Worm (Caenorhabditis elegans): ENCODE results near the gene fbxb-55.

The fbxb-55 gene

DNA sequence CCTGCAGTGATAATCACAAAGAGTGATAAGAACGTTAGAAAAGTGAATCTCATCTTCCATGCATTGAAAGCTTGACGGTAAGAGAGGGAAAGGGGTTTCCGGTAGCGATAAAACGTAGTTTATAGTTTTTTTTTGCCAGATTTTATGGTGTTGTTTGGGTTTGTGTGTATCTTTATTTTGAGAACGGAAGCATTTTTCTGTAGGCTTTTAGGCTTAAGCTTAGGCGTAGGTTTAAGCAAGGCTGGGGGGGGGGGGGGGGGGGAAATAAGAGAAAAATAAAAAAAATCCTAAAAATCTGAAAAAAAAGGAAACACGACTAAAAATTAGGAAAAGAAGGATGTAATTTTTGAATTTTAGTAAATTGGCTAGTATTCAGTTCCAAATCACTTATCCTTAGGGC is 10.3 kb downstream of the fbxb-55 start, which contains the start of gene C35B1.8:
TSS of gene C35B1.8 (minus strand) at position 101 of the 400 bp plus-strand sequence.
- TF ChIP-seq lsy-2 (tag; optimal IDR thresholded peaks at IDR 0.05): no peak

DNA sequence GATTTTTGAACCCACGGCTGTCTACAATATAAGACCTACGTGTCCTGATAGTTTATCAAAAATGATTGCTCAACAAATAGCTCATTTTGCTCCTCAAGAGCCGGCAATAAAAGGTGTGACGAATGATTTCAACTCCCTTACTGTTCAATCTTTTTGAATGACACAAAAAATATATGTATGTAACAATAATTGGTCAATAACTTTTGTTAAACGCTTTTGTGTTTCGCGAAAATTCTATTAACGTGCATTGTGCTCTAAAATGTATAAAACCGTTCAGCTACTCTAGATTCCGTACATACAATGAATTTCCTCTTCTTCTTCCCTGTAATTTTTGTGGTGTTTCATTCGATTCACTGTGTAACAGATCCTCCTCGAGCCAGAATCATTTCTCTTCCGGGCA is 10.9 kb downstream of the fbxb-55 start, which contains the start of gene C35B1.4:
TSS of gene C35B1.4 (plus strand) at position 301 of the 400 bp plus-strand sequence.
- TF ChIP-seq dmd-4 (tag; optimal IDR thresholded peaks at IDR 0.05) (no peak), ZK546.5 (tag; optimal IDR thresholded peaks at IDR 0.05) (no peak), ceh-82 (tag; optimal IDR thresholded peaks at IDR 0.05) (no peak), sma-9 (GFP tag; optimal IDR thresholded peaks at IDR 0.05) (no peak), sma-9 (tag; optimal IDR thresholded peaks at IDR 0.05) (no peak), Y55F3AM.14 (GFP tag; optimal IDR thresholded peaks at IDR 0.05) (no peak), fos-1 (tag; optimal IDR thresholded peaks at IDR 0.05) (no peak), zag-1 (tag; optimal IDR thresholded peaks at IDR 0.05) (no peak), lsy-2 (tag; optimal IDR thresholded peaks at IDR 0.05) (no peak), gmeb-1 (tag; optimal IDR thresholded peaks at IDR 0.05) (no peak), ztf-1 (GFP tag; conservative IDR thresholded peaks at IDR 0.05) (no peak), R02D3.7 (tag; optimal IDR thresholded peaks at IDR 0.05) (no peak), nhr-237 (tag; optimal IDR thresholded peaks at IDR 0.05) (no peak), nhr-23 (tag; optimal IDR thresholded peaks at IDR 0.05) (no peak), elt-1 (tag; optimal IDR thresholded peaks at IDR 0.05) (no peak), egl-27 (tag; optimal IDR thresholded peaks at IDR 0.05) (no peak), ceh-16 (tag; optimal IDR thresholded peaks at IDR 0.05) (no peak), snpc-4 (tag; optimal IDR thresholded peaks at IDR 0.05) (no peak), ama-1 (optimal IDR thresholded peaks at IDR 0.05) (no peak), blmp-1 (tag; optimal IDR thresholded peaks at IDR 0.05; ENCODE audit: insufficient read depth) (no peak)

ce11 chrIV:4080846-4081245 is 12.3 kb downstream of the fbxb-55 start, which contains the start of the genes C35B1.9 and C35B1.3:
Gene C35B1.9 (minus strand): TSS chrIV:4080946.
Gene C35B1.3 (plus strand): TSS chrIV:4081151.
- TF ChIP-seq mdl-1 (tag; optimal IDR thresholded peaks at IDR 0.05) (no peak), nhr-25 (tag; optimal IDR thresholded peaks at IDR 0.05) (no peak), ceh-82 (tag; optimal IDR thresholded peaks at IDR 0.05) (no peak), sma-9 (GFP tag; optimal IDR thresholded peaks at IDR 0.05) (no peak), sma-9 (tag; optimal IDR thresholded peaks at IDR 0.05) (no peak)

DNA sequence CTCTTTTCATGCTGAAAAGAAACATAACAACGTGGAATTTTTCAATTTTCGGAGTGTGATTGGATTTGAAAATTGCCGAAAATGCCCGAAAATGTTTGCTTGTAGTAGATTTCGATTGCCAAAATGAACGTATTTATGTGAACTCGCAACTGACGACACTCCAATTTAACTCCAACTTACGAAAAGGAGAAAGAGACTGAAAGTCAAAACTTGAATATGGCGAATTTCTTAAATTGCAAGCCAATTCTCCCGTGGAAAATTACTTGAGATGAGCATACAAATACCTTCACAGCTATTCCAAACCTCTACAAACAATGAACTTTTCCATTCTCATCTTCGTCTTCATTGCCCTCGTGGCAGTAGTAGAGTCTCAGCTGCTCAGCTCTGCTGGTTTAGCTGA is 14.0 kb downstream of the fbxb-55 start:
- TF ChIP-seq ZK546.5 (tag; optimal IDR thresholded peaks at IDR 0.05) (no peak), blmp-1 (tag; optimal IDR thresholded peaks at IDR 0.05; ENCODE audit: insufficient read depth) (no peak), dmd-4 (tag; optimal IDR thresholded peaks at IDR 0.05) (no peak), nhr-21 (tag; optimal IDR thresholded peaks at IDR 0.05) (no peak), mbf-1 (tag; optimal IDR thresholded peaks at IDR 0.05) (no peak), ceh-16 (tag; optimal IDR thresholded peaks at IDR 0.05) (no peak), ama-1 (optimal IDR thresholded peaks at IDR 0.05) (no peak), sma-9 (GFP tag; optimal IDR thresholded peaks at IDR 0.05) (no peak), sma-9 (tag; optimal IDR thresholded peaks at IDR 0.05) (no peak), nhr-237 (tag; optimal IDR thresholded peaks at IDR 0.05) (no peak), egl-27 (tag; optimal IDR thresholded peaks at IDR 0.05) (no peak), alr-1 (tag; optimal IDR thresholded peaks at IDR 0.05) (no peak), lin-13 (GFP tag; optimal IDR thresholded peaks at IDR 0.05) (no peak), aly-2 (tag; optimal IDR thresholded peaks at IDR 0.05) (no peak), peb-1 (tag; optimal IDR thresholded peaks at IDR 0.05) (no peak), ztf-11 (tag; optimal IDR thresholded peaks at IDR 0.05) (no peak), lin-39 (tag; optimal IDR thresholded peaks at IDR 0.05) (no peak), zag-1 (tag; optimal IDR thresholded peaks at IDR 0.05) (no peak), fos-1 (tag; optimal IDR thresholded peaks at IDR 0.05) (no peak), lin-11 (tag; optimal IDR thresholded peaks at IDR 0.05) (no peak), lsy-2 (tag; optimal IDR thresholded peaks at IDR 0.05) (no peak)

ce11 chrIV:4083094-4083493 is 14.5 kb downstream of the fbxb-55 start:
- TF ChIP-seq nhr-6 (tag; optimal IDR thresholded peaks at IDR 0.05) (no peak), elt-3 (tag; optimal IDR thresholded peaks at IDR 0.05) (no peak), mab-5 (tag; optimal IDR thresholded peaks at IDR 0.05) (no peak), gmeb-1 (tag; optimal IDR thresholded peaks at IDR 0.05) (no peak), ceh-16 (tag; optimal IDR thresholded peaks at IDR 0.05) (no peak), mdl-1 (tag; optimal IDR thresholded peaks at IDR 0.05) (no peak), unc-62 (GFP tag; optimal IDR thresholded peaks at IDR 0.05) (no peak), skn-1 (tag; optimal IDR thresholded peaks at IDR 0.05) (no peak), unc-55 (GFP tag; optimal IDR thresholded peaks at IDR 0.05) (no peak), mbf-1 (tag; optimal IDR thresholded peaks at IDR 0.05) (no peak), lin-39 (tag; optimal IDR thresholded peaks at IDR 0.05) (no peak), nhr-11 (tag; optimal IDR thresholded peaks at IDR 0.05) (no peak), crh-2 (tag; optimal IDR thresholded peaks at IDR 0.05) (no peak), ztf-1 (GFP tag; conservative IDR thresholded peaks at IDR 0.05) (no peak), nhr-12 (tag; optimal IDR thresholded peaks at IDR 0.05) (no peak), lin-13 (GFP tag; optimal IDR thresholded peaks at IDR 0.05) (no peak), ceh-82 (tag; optimal IDR thresholded peaks at IDR 0.05) (no peak), aly-2 (tag; optimal IDR thresholded peaks at IDR 0.05) (no peak), alr-1 (tag; optimal IDR thresholded peaks at IDR 0.05) (no peak)
